Fruit fly (Drosophila melanogaster) whole organism, embryonic: Measurements from ENCODE around the gene beta'COP.

Experiments
- Atf3 ChIP-seq: fragments of 200-800 bp; sonication (Bioruptor generic); optimal IDR thresholded peaks from 3 replicates; lab custom pipeline; 2016; ENCODE audit warnings: missing biosample characterization, missing genetic modification characterization
- CG10959 ChIP-seq: fragments of 200-800 bp; sonication (Bioruptor generic); IDR thresholded peaks from 2 replicates; pipeline ENCODE4 v1.3.6; 2022; ENCODE audit warnings: missing biosample characterization, missing genetic modification characterization
- CG10979 ChIP-seq: fragments of 200-800 bp; sonication (Bioruptor generic); optimal IDR thresholded peaks from 2 replicates; lab custom pipeline; 2018; ENCODE audit warnings: missing biosample characterization, mild to moderate bottlenecking, missing genetic modification characterization, moderate library complexity
- CG11504 ChIP-seq: fragments of 200-800 bp; sonication (Bioruptor generic); optimal IDR thresholded peaks from 3 replicates; lab custom pipeline; 2019; ENCODE audit warnings: missing biosample characterization, mild to moderate bottlenecking, missing genetic modification characterization, moderate library complexity
- CG12104 ChIP-seq: fragments of 200-800 bp; sonication (Bioruptor generic); optimal IDR thresholded peaks from 3 replicates; lab custom pipeline; 2016; ENCODE audit warnings: missing biosample characterization, missing genetic modification characterization
- CG12659 ChIP-seq: fragments of 200-800 bp; sonication (Bioruptor generic); optimal IDR thresholded peaks from 3 replicates; lab custom pipeline; 2017; ENCODE audit warnings: mild to moderate bottlenecking, missing biosample characterization, missing genetic modification reagents, missing genetic modification characterization
- CG15269 ChIP-seq: fragments of 200-800 bp; sonication (Bioruptor generic); optimal IDR thresholded peaks from 2 replicates; lab custom pipeline; 2018; ENCODE audit warnings: missing biosample characterization, mild to moderate bottlenecking, missing genetic modification characterization, moderate library complexity
- CG17568 ChIP-seq: fragments of 200-800 bp; sonication (Bioruptor generic); optimal IDR thresholded peaks from 2 replicates; lab custom pipeline; 2018; ENCODE audit warnings: missing biosample characterization, mild to moderate bottlenecking, missing genetic modification characterization, moderate library complexity
- CG17912 ChIP-seq: fragments of 200-800 bp; sonication (Bioruptor generic); optimal IDR thresholded peaks from 2 replicates; lab custom pipeline; 2018; ENCODE audit warnings: missing biosample characterization, mild to moderate bottlenecking, missing genetic modification characterization
- CG2202 ChIP-seq: fragments of 200-800 bp; sonication (Bioruptor generic); optimal IDR thresholded peaks from 2 replicates; lab custom pipeline; 2018; ENCODE audit warnings: missing biosample characterization, mild to moderate bottlenecking, missing genetic modification characterization
- CG31388 ChIP-seq: fragments of 200-800 bp; sonication (Bioruptor generic); optimal IDR thresholded peaks from 2 replicates; lab custom pipeline; 2016; ENCODE audit warnings: missing biosample characterization, missing genetic modification characterization
- CG33213 ChIP-seq: fragments of 200-800 bp; sonication (Bioruptor generic); optimal IDR thresholded peaks from 3 replicates; lab custom pipeline; 2016; ENCODE audit warnings: missing biosample characterization, missing genetic modification characterization
- CG3995 ChIP-seq: fragments of 200-800 bp; sonication (Bioruptor generic); optimal IDR thresholded peaks from 3 replicates; lab custom pipeline; 2016; ENCODE audit warnings: missing biosample characterization, missing genetic modification characterization
- CG4360 ChIP-seq: fragments of 200-800 bp; sonication (Bioruptor generic); IDR thresholded peaks from 2 replicates; pipeline ENCODE4 v1.3.6; 2022; ENCODE audit warnings: missing biosample characterization, missing genetic modification characterization
- CG4854 ChIP-seq: fragments of 200-800 bp; sonication (Bioruptor generic); optimal IDR thresholded peaks from 2 replicates; lab custom pipeline; 2016; ENCODE audit warnings: missing biosample characterization, missing genetic modification characterization, inconsistent platforms
- CG6765 ChIP-seq: fragments of 200-800 bp; sonication (Bioruptor generic); optimal IDR thresholded peaks from 3 replicates; lab custom pipeline; 2017; ENCODE audit warnings: missing biosample characterization, mild to moderate bottlenecking, missing genetic modification characterization
- CoRest ChIP-seq: fragments of 200-800 bp; sonication (Bioruptor generic); optimal IDR thresholded peaks from 3 replicates; lab custom pipeline; 2018; ENCODE audit warnings: missing biosample characterization, mild to moderate bottlenecking, missing genetic modification characterization, moderate library complexity
- Dek ChIP-seq: fragments of 200-800 bp; sonication (Bioruptor generic); optimal IDR thresholded peaks from 3 replicates; lab custom pipeline; 2019; ENCODE audit warnings: missing biosample characterization, mild to moderate bottlenecking, missing genetic modification characterization, moderate library complexity
- Dref ChIP-seq: fragments of 200-800 bp; sonication (Bioruptor generic); IDR thresholded peaks from 2 replicates; pipeline ENCODE4 v1.3.6; 2022; ENCODE audit warnings: missing biosample characterization, missing genetic modification characterization
- ERR ChIP-seq: fragments of 200-800 bp; sonication (Bioruptor generic); optimal IDR thresholded peaks from 2 replicates; lab custom pipeline; 2016; ENCODE audit warnings: missing biosample characterization, missing genetic modification characterization
- HLH4C ChIP-seq: fragments of 200-800 bp; sonication (Bioruptor generic); IDR thresholded peaks from 3 replicates; pipeline ENCODE4 v1.3.6; 2022; ENCODE audit warnings: missing biosample characterization, missing genetic modification characterization; ENCODE audit not compliant: partially characterized antibody
- Hand ChIP-seq: fragments of 200-800 bp; sonication (Bioruptor generic); optimal IDR thresholded peaks from 2 replicates; lab custom pipeline; 2017; ENCODE audit warnings: mild to moderate bottlenecking, missing biosample characterization, missing genetic modification reagents, missing genetic modification characterization
- Neu2 ChIP-seq: fragments of 200-800 bp; sonication (Bioruptor generic); optimal IDR thresholded peaks from 3 replicates; lab custom pipeline; 2016; ENCODE audit warnings: missing biosample characterization, missing genetic modification characterization, borderline replicate concordance
- Pdp1 ChIP-seq, 2 experiments: fragments of 200-800 bp; sonication (Bioruptor generic); optimal IDR thresholded peaks; 3 replicates each; lab custom pipeline; 2016; ENCODE audit warnings: missing biosample characterization in 2 of 2, missing genetic modification characterization in 2 of 2, mild to moderate bottlenecking in 1 of 2, moderate library complexity in 1 of 2
- Scr ChIP-seq: fragments of 200-800 bp; sonication (Bioruptor generic); IDR thresholded peaks from 2 replicates; pipeline ENCODE4 v1.3.6; 2022; ENCODE audit warnings: missing biosample characterization, missing genetic modification characterization; ENCODE audit not compliant: partially characterized antibody
- Sry-β ChIP-seq: fragments of 200-800 bp; sonication (Bioruptor generic); optimal IDR thresholded peaks from 2 replicates; lab custom pipeline; 2018; ENCODE audit warnings: missing biosample characterization, mild to moderate bottlenecking, missing genetic modification characterization, moderate library complexity
- Stat92E ChIP-seq, 3 experiments: fragments of >200 bp in 2 of 3; fragments of 200-800 bp in 1 of 3; sonication (Bioruptor generic) in 1 of 3; optimal IDR thresholded peaks; 2 replicates each; lab custom pipeline; 2017 to 2019; ENCODE audit warnings: missing biosample characterization in 3 of 3, missing genetic modification characterization in 3 of 3, mild to moderate bottlenecking in 1 of 3, moderate library complexity in 1 of 3
- Xbp1 ChIP-seq: fragments of 200-800 bp; sonication (Bioruptor generic); optimal IDR thresholded peaks from 3 replicates; lab custom pipeline; 2016; ENCODE audit warnings: missing biosample characterization, mild to moderate bottlenecking, missing genetic modification characterization
- YL-1 ChIP-seq: fragments of 200-800 bp; sonication (Bioruptor generic); optimal IDR thresholded peaks from 3 replicates; lab custom pipeline; 2017; ENCODE audit warnings: missing biosample characterization, mild to moderate bottlenecking, missing genetic modification characterization
- bbx ChIP-seq: fragments of 200-800 bp; sonication (Bioruptor generic); IDR thresholded peaks from 2 replicates; pipeline ENCODE4 v1.3.6; 2022; ENCODE audit warnings: missing biosample characterization, missing genetic modification characterization; ENCODE audit not compliant: partially characterized antibody
- bigmax ChIP-seq: fragments of 200-800 bp; sonication (Bioruptor generic); optimal IDR thresholded peaks from 2 replicates; lab custom pipeline; 2018; ENCODE audit warnings: missing biosample characterization, mild to moderate bottlenecking, missing genetic modification characterization
- dysf ChIP-seq: fragments of 200-800 bp; sonication (Bioruptor generic); IDR thresholded peaks from 3 replicates; pipeline ENCODE4 v1.3.6; 2022; ENCODE audit warnings: missing biosample characterization, missing genetic modification characterization
- ewg ChIP-seq: fragments of 200-800 bp; sonication (Bioruptor generic); optimal IDR thresholded peaks from 3 replicates; lab custom pipeline; 2017; ENCODE audit warnings: mild to moderate bottlenecking, missing biosample characterization, missing genetic modification reagents, missing genetic modification characterization
- grau ChIP-seq: fragments of 200-800 bp; optimal IDR thresholded peaks from 3 replicates; lab custom pipeline; 2019; ENCODE audit warnings: missing biosample characterization, mild to moderate bottlenecking, missing genetic modification characterization, moderate library complexity
- gt ChIP-seq: fragments of 200-800 bp; sonication (Bioruptor generic); IDR thresholded peaks from 2 replicates; pipeline ENCODE4 v1.3.6; 2022; ENCODE audit warnings: missing biosample characterization, missing genetic modification characterization
- h ChIP-seq: fragments of >200 bp; optimal IDR thresholded peaks from 2 replicates; lab custom pipeline; 2017
- ind ChIP-seq: fragments of 200-800 bp; sonication (Bioruptor generic); optimal IDR thresholded peaks from 3 replicates; lab custom pipeline; 2016; ENCODE audit warnings: missing biosample characterization, missing genetic modification characterization
- lilli ChIP-seq: fragments of 200-800 bp; sonication (Bioruptor generic); optimal IDR thresholded peaks from 3 replicates; lab custom pipeline; 2016; ENCODE audit warnings: missing biosample characterization, missing genetic modification characterization
- mld ChIP-seq: fragments of 200-800 bp; sonication (Bioruptor generic); IDR thresholded peaks from 3 replicates; pipeline ENCODE4 v1.3.6; 2022; ENCODE audit warnings: missing biosample characterization, missing genetic modification characterization; ENCODE audit not compliant: partially characterized antibody
- odd ChIP-seq: fragments of 200-800 bp; sonication (Bioruptor generic); optimal IDR thresholded peaks from 2 replicates; lab custom pipeline; 2017; ENCODE audit warnings: missing biosample characterization, mild to moderate bottlenecking, missing genetic modification characterization
- pzg ChIP-seq: fragments of 200-800 bp; sonication (Bioruptor generic); optimal IDR thresholded peaks from 3 replicates; lab custom pipeline; 2018; ENCODE audit warnings: missing biosample characterization, mild to moderate bottlenecking, missing genetic modification characterization, moderate library complexity
- ranshi ChIP-seq: fragments of 200-800 bp; sonication (Bioruptor generic); IDR thresholded peaks from 2 replicates; pipeline ENCODE4 v1.3.6; 2022; ENCODE audit warnings: missing biosample characterization, missing genetic modification characterization
- salm ChIP-seq: fragments of 200-800 bp; sonication (Bioruptor generic); optimal IDR thresholded peaks from 2 replicates; lab custom pipeline; 2018; ENCODE audit warnings: missing biosample characterization, mild to moderate bottlenecking, missing genetic modification characterization
- sens ChIP-seq: fragments of 200-800 bp; sonication (Bioruptor generic); peaks from one replicate; lab custom pipeline; 2016; ENCODE audit warnings: missing biosample characterization, missing genetic modification characterization
- slp2 ChIP-seq: fragments of 200-800 bp; sonication (Bioruptor generic); optimal IDR thresholded peaks from 2 replicates; lab custom pipeline; 2016; ENCODE audit warnings: missing biosample characterization, missing genetic modification characterization
- so ChIP-seq: fragments of 200-800 bp; sonication (Bioruptor generic); IDR thresholded peaks from 3 replicates; pipeline ENCODE4 v1.3.6; 2022; ENCODE audit warnings: missing biosample characterization, missing genetic modification characterization
- tx ChIP-seq: fragments of 200-800 bp; sonication (Bioruptor generic); optimal IDR thresholded peaks from 2 replicates; lab custom pipeline; 2016; ENCODE audit warnings: missing biosample characterization, missing genetic modification characterization
- zen2 ChIP-seq: fragments of 200-800 bp; sonication (Bioruptor generic); IDR thresholded peaks from 3 replicates; pipeline ENCODE4 v1.3.6; 2022; ENCODE audit warnings: missing biosample characterization, missing genetic modification characterization; ENCODE audit not compliant: partially characterized antibody

beta'COP gene

dm6 chr2L:13373435-13374242, 5.1 kb upstream of the beta'COP start, which contains the start of the genes Bdp1 and CG6565:
Gene Bdp1, minus strand, starts transcription at chr2L:13373890.
Gene CG6565, plus strand, starts transcription at chr2L:13374019.
- TF ChIP-seq Hand (GFP tag; lab: Kevin White, UChicago) = peak; percentile 80
- peak; percentile 90 for TF ChIP-seq odd (GFP tag; lab: Kevin White, UChicago)
- peak; percentile 85 for TF ChIP-seq CG6765 (GFP tag; lab: Kevin White, UChicago)
- peak; percentile 48; the same call in 1 of the 2 replicates for TF ChIP-seq Scr (GFP tag; lab: Robert Waterston, UW)
- TF ChIP-seq zen2 (GFP tag; lab: Robert Waterston, UW) = no peak
- no peak for TF ChIP-seq HLH4C (GFP tag; lab: Robert Waterston, UW)
- peak; percentile 96 for TF ChIP-seq Neu2 (GFP tag; lab: Kevin White, UChicago)
- peak; percentile 58 for TF ChIP-seq CG17912 (GFP tag; lab: Kevin White, UChicago)
- TF ChIP-seq CG12659 (GFP tag; lab: Kevin White, UChicago) = peak; percentile 98
- peak; percentile 94 for TF ChIP-seq CG10979 (tag; lab: Kevin White, UChicago)
- peak; percentile 94 for TF ChIP-seq YL-1 (GFP tag; lab: Kevin White, UChicago)
- peak; percentile 90 for TF ChIP-seq CG2202 (tag; lab: Kevin White, UChicago)
- TF ChIP-seq CG17568 = no peak
- TF ChIP-seq sens = peak; percentile 100
- peak; percentile 81 for TF ChIP-seq gt (GFP tag; lab: Robert Waterston, UW)
- TF ChIP-seq CG10959 (GFP tag; lab: Robert Waterston, UW) = peak; percentile 90
- TF ChIP-seq CG4360 (GFP tag; lab: Robert Waterston, UW) = peak; percentile 48; the same call in 1 of the 2 replicates
- peak; percentile 88 for TF ChIP-seq Sry-β (GFP tag; lab: Kevin White, UChicago)
- peak; percentile 99 for TF ChIP-seq CoRest
- peak; percentile 96 for TF ChIP-seq CG15269
- TF ChIP-seq grau = peak; percentile 95
- peak; percentile 92 to 99 for TF ChIP-seq Pdp1 (GFP tag; optimal IDR thresholded peaks at IDR 0.05; lab: Kevin White, UChicago)
- peak; percentile 95 for TF ChIP-seq CG31388 (GFP tag; lab: Kevin White, UChicago)
- TF ChIP-seq Dek (tag; lab: Kevin White, UChicago) = peak; percentile 96
- peak; percentile 94 for TF ChIP-seq so
- TF ChIP-seq CG4854 (GFP tag; lab: Kevin White, UChicago) = peak; percentile 97
- peak; percentile 99 for TF ChIP-seq lilli (GFP tag; lab: Kevin White, UChicago)
- no peak for TF ChIP-seq h (lab: Kevin White, UChicago)
- peak; percentile 97 for TF ChIP-seq ewg
- TF ChIP-seq dysf = peak; percentile 97
- no peak; the same call in 1 of the 2 replicates for TF ChIP-seq bbx (GFP tag; lab: Robert Waterston, UW)
- TF ChIP-seq Dref (GFP tag; lab: Robert Waterston, UW) = peak; percentile 26; the same call in 1 of the 2 replicates
- peak; percentile 95 for TF ChIP-seq ranshi (GFP tag; lab: Robert Waterston, UW)
- no peak for TF ChIP-seq mld (GFP tag; lab: Robert Waterston, UW)
- peak; percentile 99 for TF ChIP-seq slp2 (GFP tag; lab: Kevin White, UChicago)
- peak; percentile 98 for TF ChIP-seq ind (GFP tag; lab: Kevin White, UChicago)
- TF ChIP-seq tx (GFP tag; lab: Kevin White, UChicago) = peak; percentile 99
- peak; percentile 95 for TF ChIP-seq CG11504 (tag; lab: Kevin White, UChicago)
- peak; percentile 98 for TF ChIP-seq CG33213 (GFP tag; lab: Kevin White, UChicago)
- peak; percentile 98 for TF ChIP-seq CG12104 (GFP tag; lab: Kevin White, UChicago)
- peak in 1 of 3 experiments; percentile 55 for TF ChIP-seq Stat92E (GFP tag; optimal IDR thresholded peaks at IDR 0.05; lab: Kevin White, UChicago)
- peak; percentile 88 for TF ChIP-seq salm
- peak; percentile 49 for TF ChIP-seq pzg (GFP tag; lab: Kevin White, UChicago)
- peak; percentile 99 for TF ChIP-seq Xbp1
- TF ChIP-seq CG3995 = peak; percentile 95
- TF ChIP-seq Atf3 (GFP tag; lab: Kevin White, UChicago) = peak; percentile 98
- peak; percentile 95 for TF ChIP-seq ERR (GFP tag; lab: Kevin White, UChicago)
- peak; percentile 19 for TF ChIP-seq bigmax (GFP tag; lab: Kevin White, UChicago)
